Fruit fly (Drosophila melanogaster): ENCODE results near the gene rtp.

The rtp gene

dm6 chr3R:5256462-5257146, 19.5 kb upstream of the rtp start, which contains the start of the genes Enoph and Hph (continued):
- TF ChIP-seq CG31224 (GFP tag; IDR thresholded peaks at IDR 0.05) (no peak; the same call in 1 of the 2 replicates), GATAe (GFP tag; conservative IDR thresholded peaks at IDR 0.05) (no peak), CG10147 (GFP tag; optimal IDR thresholded peaks at IDR 0.05) (peak; percentile 79), sc (optimal IDR thresholded peaks at IDR 0.05) (no peak), sc (GFP tag; optimal IDR thresholded peaks at IDR 0.05) (peak; percentile 14), CG12391 (tag; optimal IDR thresholded peaks at IDR 0.05) (peak; percentile 64), Pdp1 (GFP tag; optimal IDR thresholded peaks at IDR 0.05) (peak; percentile 24 to 63), BEAF-32 (GFP tag; optimal IDR thresholded peaks at IDR 0.05) (peak; percentile 89), crc (GFP tag; optimal IDR thresholded peaks at IDR 0.05) (peak; percentile 25), fd3F (GFP tag; optimal IDR thresholded peaks at IDR 0.05) (peak; percentile 56), Blimp-1 (GFP tag; optimal IDR thresholded peaks at IDR 0.05) (peak; percentile 45), Nf-YB (GFP tag; optimal IDR thresholded peaks at IDR 0.05) (no peak), H2.0 (GFP tag; IDR thresholded peaks at IDR 0.05) (no peak), CG9932 (GFP tag; IDR thresholded peaks at IDR 0.05) (peak; percentile 82), CG2875 (GFP tag; optimal IDR thresholded peaks at IDR 0.05) (no peak), CG18476 (GFP tag; optimal IDR thresholded peaks at IDR 0.05) (peak; percentile 24), Doc3 (GFP tag; IDR thresholded peaks at IDR 0.05; ENCODE audit: partially characterized antibody) (peak; percentile 66), luna (GFP tag; optimal IDR thresholded peaks at IDR 0.05) (no peak), CG18764 (GFP tag; optimal IDR thresholded peaks at IDR 0.05) (peak; percentile 18), ems (GFP tag; optimal IDR thresholded peaks at IDR 0.05) (peak; percentile 38), gcm (GFP tag; optimal IDR thresholded peaks at IDR 0.05) (peak; percentile 41), shn (GFP tag; optimal IDR thresholded peaks at IDR 0.05) (peak; percentile 13), NFAT (GFP tag; IDR thresholded peaks at IDR 0.05) (peak; percentile 38; the same call in 1 of the 2 replicates), prd (optimal IDR thresholded peaks at IDR 0.05) (no peak), prd (GFP tag; IDR thresholded peaks at IDR 0.05) (peak; percentile 74), bbx (GFP tag; IDR thresholded peaks at IDR 0.05; ENCODE audit: partially characterized antibody) (peak; percentile 83), aop (GFP tag; IDR thresholded peaks at IDR 0.05) (no peak), Drgx (GFP tag; IDR thresholded peaks at IDR 0.05) (peak; percentile 53; the same call in 1 of the 2 replicates), CrebB (tag; optimal IDR thresholded peaks at IDR 0.05) (no peak), CG10959 (GFP tag; IDR thresholded peaks at IDR 0.05) (no peak), wek (GFP tag; optimal IDR thresholded peaks at IDR 0.05) (peak; percentile 66), Dfd (GFP tag; optimal IDR thresholded peaks at IDR 0.05) (no peak), CG7786 (GFP tag; optimal IDR thresholded peaks at IDR 0.05) (peak; percentile 51), CG6175 (GFP tag; IDR thresholded peaks at IDR 0.05) (no peak), Trl (optimal IDR thresholded peaks at IDR 0.05) (no peak), Trl (GFP tag; optimal IDR thresholded peaks at IDR 0.05) (peak; percentile 59), CG3407 (GFP tag; optimal IDR thresholded peaks at IDR 0.05) (peak; percentile 33), CG12236 (GFP tag; optimal IDR thresholded peaks at IDR 0.05) (no peak), CG14050 (GFP tag; IDR thresholded peaks at IDR 0.05) (no peak), da (GFP tag; optimal IDR thresholded peaks at IDR 0.05) (no peak), rib (GFP tag; IDR thresholded peaks at IDR 0.05) (peak; percentile 47; the same call in 1 of the 2 replicates), CG30403 (GFP tag; optimal IDR thresholded peaks at IDR 0.05) (peak; percentile 77), Asciz (GFP tag; optimal IDR thresholded peaks at IDR 0.05) (no peak), gfzf (GFP tag; optimal IDR thresholded peaks at IDR 0.05) (no peak), Lpt (GFP tag; optimal IDR thresholded peaks at IDR 0.05) (no peak), CG9727 (GFP tag; optimal IDR thresholded peaks at IDR 0.05) (peak; percentile 67), CG11093 (GFP tag; IDR thresholded peaks at IDR 0.05) (peak; percentile 54; the same call in 1 of the 3 replicates), Chrac-16 (GFP tag; optimal IDR thresholded peaks at IDR 0.05) (peak; percentile 64), CG1024 (GFP tag; IDR thresholded peaks at IDR 0.05) (peak; percentile 23; the same call in 1 of the 2 replicates), ind (GFP tag; optimal IDR thresholded peaks at IDR 0.05) (peak; percentile 69), sr (GFP tag; IDR thresholded peaks at IDR 0.05) (no peak)
